Fruit fly (Drosophila melanogaster): ENCODE results near the gene Septin4.

dm6 chrX:16654931-16655409 lies 40.0 kb downstream of the Septin4 start, which contains the start of the genes Nemp and r:
- TF ChIP-seq insv (optimal IDR thresholded peaks at IDR 0.05) (no peak), Sin3A (optimal IDR thresholded peaks at IDR 0.05) (no peak), psq (optimal IDR thresholded peaks at IDR 0.05) (no peak), Myc (optimal IDR thresholded peaks at IDR 0.05) (no peak), h (optimal IDR thresholded peaks at IDR 0.05) (no peak)

All from Kc167 (cell line).